Fruit fly (Drosophila melanogaster): ENCODE results near the gene MFS3.

DNA sequence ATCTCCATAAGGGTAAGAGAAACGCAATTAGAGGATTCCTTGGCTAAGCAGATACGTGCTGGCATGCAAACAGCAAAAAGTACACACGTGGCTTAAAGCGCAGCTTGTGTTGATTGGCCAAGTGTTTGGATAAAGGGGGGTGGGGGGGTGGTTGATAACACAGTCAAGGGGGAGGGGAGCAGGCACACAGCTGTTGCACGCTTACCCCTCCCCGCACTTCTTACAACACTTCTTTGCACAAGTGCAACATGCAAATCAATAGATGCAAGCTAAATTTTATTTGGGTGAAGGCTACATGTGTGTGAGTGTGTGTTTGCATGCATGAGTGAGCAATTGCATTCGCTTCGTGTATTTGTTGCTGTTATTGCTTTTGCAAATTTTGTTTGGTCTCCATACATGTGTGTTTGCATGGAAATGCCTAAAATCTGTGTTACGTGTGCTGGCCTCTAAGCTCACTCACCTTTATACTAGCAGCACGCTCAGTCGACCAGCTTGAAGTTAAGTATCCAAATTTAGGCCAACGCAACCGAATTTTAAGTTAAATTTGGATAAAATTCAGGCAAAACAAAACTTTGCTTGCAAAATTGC is 14.6 kb upstream of the MFS3 start:
- TF ChIP-seq CG12605 (GFP tag; IDR thresholded peaks at IDR 0.05) (no peak), fd96Ca (GFP tag; IDR thresholded peaks at IDR 0.05) (no peak), CG14655 (GFP tag; optimal IDR thresholded peaks at IDR 0.05) (no peak), CG13204 (GFP tag; optimal IDR thresholded peaks at IDR 0.05) (no peak), CG9948 (tag; optimal IDR thresholded peaks at IDR 0.05) (no peak), rn (GFP tag; IDR thresholded peaks at IDR 0.05) (no peak), gl (tag; optimal IDR thresholded peaks at IDR 0.05) (no peak), Snoo (tag; optimal IDR thresholded peaks at IDR 0.05) (no peak)

Data from whole organism, pupa.